Worm (Caenorhabditis elegans): ENCODE results near the gene mdt-27.

Gene mdt-27

ce11 chrV:9165073-9165699, 48.3 kb downstream of the mdt-27 start, which contains the start of gene col-10 (continued):
- TF ChIP-seq skn-1 (tag; optimal IDR thresholded peaks at IDR 0.05) (no peak), elt-2 (tag; optimal IDR thresholded peaks at IDR 0.05) (no peak), ceh-8 (GFP tag; optimal IDR thresholded peaks at IDR 0.05) (no peak), dsc-1 (tag; optimal IDR thresholded peaks at IDR 0.05) (no peak), jun-1 (tag; optimal IDR thresholded peaks at IDR 0.05) (no peak), aly-2 (tag; optimal IDR thresholded peaks at IDR 0.05) (no peak), nhr-28 (tag; optimal IDR thresholded peaks at IDR 0.05) (no peak), pqm-1 (tag; optimal IDR thresholded peaks at IDR 0.05) (no peak), snu-23 (GFP tag; optimal IDR thresholded peaks at IDR 0.05) (peak; percentile 74), nhr-237 (tag; optimal IDR thresholded peaks at IDR 0.05) (no peak), elt-3 (tag; optimal IDR thresholded peaks at IDR 0.05) (peak in 4 of 6 experiments; percentile 40 to 82 (median 62)), nhr-47 (tag; optimal IDR thresholded peaks at IDR 0.05) (peak; percentile 34), ces-1 (GFP tag; optimal IDR thresholded peaks at IDR 0.05) (no peak), hpl-2 (GFP tag; optimal IDR thresholded peaks at IDR 0.05) (no peak), nhr-76 (tag; optimal IDR thresholded peaks at IDR 0.05) (no peak), unc-30 (tag; optimal IDR thresholded peaks at IDR 0.05) (no peak), zip-4 (GFP tag; optimal IDR thresholded peaks at IDR 0.05) (no peak), nhr-85 (tag) (peak; percentile 98), pax-3 (tag; optimal IDR thresholded peaks at IDR 0.05) (no peak)

- TF ChIP-seq hlh-4 (tag; optimal IDR thresholded peaks at IDR 0.05), result no peak
- no peak for TF ChIP-seq pag-3 (tag; optimal IDR thresholded peaks at IDR 0.05; ENCODE audit: borderline replicate concordance, insufficient read depth)
- no peak for TF ChIP-seq ztf-4 (tag; optimal IDR thresholded peaks at IDR 0.05)
- TF ChIP-seq nhr-76 (tag; optimal IDR thresholded peaks at IDR 0.05), result no peak
- no peak for TF ChIP-seq zip-4 (GFP tag; optimal IDR thresholded peaks at IDR 0.05)
- no peak for TF ChIP-seq lin-35 (GFP tag; optimal IDR thresholded peaks at IDR 0.05)
- TF ChIP-seq ces-1 (GFP tag; optimal IDR thresholded peaks at IDR 0.05), result no peak
- no peak for TF ChIP-seq ceh-82 (tag; optimal IDR thresholded peaks at IDR 0.05)
- no peak for TF ChIP-seq unc-30 (tag; optimal IDR thresholded peaks at IDR 0.05)
- TF ChIP-seq snu-23 (GFP tag; optimal IDR thresholded peaks at IDR 0.05), result no peak
- peak; percentile 73 for TF ChIP-seq ama-1 (optimal IDR thresholded peaks at IDR 0.05)
- TF ChIP-seq lin-39 (tag; optimal IDR thresholded peaks at IDR 0.05), result no peak
- no peak for TF ChIP-seq fos-1 (tag; optimal IDR thresholded peaks at IDR 0.05)
- TF ChIP-seq nhr-19 (GFP tag; conservative IDR thresholded peaks at IDR 0.05), result 0 out of 2 replicates have a peak, but pooled peaks have one; percentile 5
- no peak for TF ChIP-seq hlh-17 (GFP tag; optimal IDR thresholded peaks at IDR 0.05; ENCODE audit: borderline replicate concordance)
- no peak for TF ChIP-seq efl-3 (GFP tag; optimal IDR thresholded peaks at IDR 0.05)
- TF ChIP-seq skn-1 (tag; optimal IDR thresholded peaks at IDR 0.05), result no peak
- no peak for TF ChIP-seq blmp-1 (tag; optimal IDR thresholded peaks at IDR 0.05)
- TF ChIP-seq lin-14 (GFP tag; optimal IDR thresholded peaks at IDR 0.05), result peak; percentile 6
- peak in 1 of 2 experiments; percentile 43 for TF ChIP-seq lsy-2 (tag; optimal IDR thresholded peaks at IDR 0.05)
- no peak for TF ChIP-seq mdl-1 (tag; optimal IDR thresholded peaks at IDR 0.05)
- TF ChIP-seq efl-1 (optimal IDR thresholded peaks at IDR 0.05), result peak in 1 of 2 experiments; percentile 11
- no peak for TF ChIP-seq efl-1 (GFP tag; optimal IDR thresholded peaks at IDR 0.05 in 1 of 2)
- no peak for TF ChIP-seq xbp-1 (tag; optimal IDR thresholded peaks at IDR 0.05)
- no peak for TF ChIP-seq zag-1 (tag; optimal IDR thresholded peaks at IDR 0.05)
- no peak for TF ChIP-seq elt-2 (tag; optimal IDR thresholded peaks at IDR 0.05)
- TF ChIP-seq nhr-47 (tag; optimal IDR thresholded peaks at IDR 0.05), result peak; percentile 21
- no peak for TF ChIP-seq sptf-1 (tag; optimal IDR thresholded peaks at IDR 0.05)
- TF ChIP-seq fkh-10 (GFP tag; optimal IDR thresholded peaks at IDR 0.05), result no peak
- TF ChIP-seq jun-1 (tag; optimal IDR thresholded peaks at IDR 0.05), result peak; percentile 42
- no peak for TF ChIP-seq unc-86 (tag; optimal IDR thresholded peaks at IDR 0.05)
- no peak for TF ChIP-seq pqm-1 (tag; optimal IDR thresholded peaks at IDR 0.05)
- peak; percentile 10 for TF ChIP-seq nhr-90 (tag; optimal IDR thresholded peaks at IDR 0.05; ENCODE audit: poor library complexity)
- TF ChIP-seq nhr-85 (tag), result peak; percentile 70
- peak in 2 of 6 experiments; percentile 35 to 46 for TF ChIP-seq elt-3 (tag; optimal IDR thresholded peaks at IDR 0.05)
- TF ChIP-seq C04F5.9 (tag; optimal IDR thresholded peaks at IDR 0.05), result no peak
- TF ChIP-seq egl-13 (tag; optimal IDR thresholded peaks at IDR 0.05), result no peak
- TF ChIP-seq nhr-71 (tag; optimal IDR thresholded peaks at IDR 0.05), result peak; percentile 50
- TF ChIP-seq irx-1 (tag; optimal IDR thresholded peaks at IDR 0.05), result no peak
- TF ChIP-seq mab-9 (GFP tag; IDR thresholded peaks at IDR 0.05), result no peak
- TF ChIP-seq aly-2 (tag; optimal IDR thresholded peaks at IDR 0.05), result peak; percentile 54
Measured at ce11 chrV:9163897-9164296, 49.6 kb downstream of the mdt-27 start.
